Fruit fly (Drosophila melanogaster) whole organism, embryonic: ENCODE data around the gene ac.

Experiments used
- Aef1 ChIP-seq: fragments of 200-800 bp; sonication (Bioruptor generic); IDR thresholded peaks from 3 replicates; pipeline ENCODE4 v1.3.6; 2022; ENCODE audit warnings: missing biosample characterization, missing genetic modification characterization
- Bgb ChIP-seq: fragments of 200-800 bp; sonication (Bioruptor generic); IDR thresholded peaks from 2 replicates; pipeline ENCODE4 v1.3.6; 2022; ENCODE audit warnings: missing biosample characterization, missing genetic modification characterization; ENCODE audit not compliant: partially characterized antibody
- CG10321 ChIP-seq: fragments of 200-800 bp; sonication (Bioruptor generic); IDR thresholded peaks from 2 replicates; pipeline ENCODE4 v1.3.6; 2022; ENCODE audit warnings: missing biosample characterization, missing genetic modification characterization
- Hey ChIP-seq: fragments of 200-800 bp; sonication (Bioruptor generic); optimal IDR thresholded peaks from 3 replicates; lab custom pipeline; 2018; ENCODE audit warnings: missing biosample characterization, mild to moderate bottlenecking, missing genetic modification characterization
- HmgD ChIP-seq: fragments of 200-800 bp; sonication (Bioruptor generic); optimal IDR thresholded peaks from 3 replicates; lab custom pipeline; 2016; ENCODE audit warnings: missing biosample characterization, missing genetic modification characterization
- Vsx1 ChIP-seq: fragments of 200-800 bp; sonication (Bioruptor generic); optimal IDR thresholded peaks from 2 replicates; lab custom pipeline; 2017; ENCODE audit warnings: missing biosample characterization, mild to moderate bottlenecking, missing genetic modification characterization, missing genetic modification reagents
- prd ChIP-seq, 3 experiments: fragments of >200 bp in 2 of 3; fragments of 200-800 bp in 1 of 3; sonication (Bioruptor generic) in 1 of 3; optimal IDR thresholded peaks in 2 of 3; IDR thresholded peaks in 1 of 3; 2 replicates in 2 of 3; 3 replicates in 1 of 3; pipeline versions ENCODE4 v1.3.6 to Lab custom; 2017 to 2022; ENCODE audit warnings: missing biosample characterization in 1 of 3, missing genetic modification characterization in 1 of 3
- vfl ChIP-seq: fragments of 200-800 bp; sonication (Bioruptor generic); optimal IDR thresholded peaks from 2 replicates; lab custom pipeline; 2016; ENCODE audit warnings: missing biosample characterization, missing genetic modification characterization

dm6 chrX:379527-379926 lies 9.7 kb downstream of the ac start:
- TF ChIP-seq vfl (GFP tag; lab: Kevin White, UChicago) (no peak), HmgD (GFP tag; lab: Kevin White, UChicago) (no peak), CG10321 (GFP tag; lab: Robert Waterston, UW) (no peak), Hey (tag; lab: Kevin White, UChicago) (no peak), Aef1 (no peak), Bgb (GFP tag; lab: Robert Waterston, UW) (no peak), Vsx1 (GFP tag; lab: Kevin White, UChicago) (no peak), prd (optimal IDR thresholded peaks at IDR 0.05; lab: Kevin White, UChicago) (no peak), prd (GFP tag; IDR thresholded peaks at IDR 0.05; lab: Robert Waterston, UW) (no peak)
